Fruit fly (Drosophila melanogaster) whole organism, wandering third instar larva: ENCODE measurements around the gene BoYb.

Experiments
- CrebA ChIP-seq: fragments of 200-800 bp; sonication (Bioruptor generic); optimal IDR thresholded peaks from 2 replicates; lab custom pipeline; 2016; ENCODE audit warnings: missing biosample characterization, mild to moderate bottlenecking, missing genetic modification characterization, borderline replicate concordance
- Dfd ChIP-seq: fragments of >200 bp; optimal IDR thresholded peaks from 2 replicates; lab custom pipeline; 2017; ENCODE audit warnings: missing biosample characterization, missing genetic modification characterization
- OdsH ChIP-seq: fragments of 200-800 bp; sonication (Bioruptor generic); optimal IDR thresholded peaks from 2 replicates; lab custom pipeline; 2016; ENCODE audit warnings: missing biosample characterization, mild to moderate bottlenecking, missing genetic modification characterization
- dsf ChIP-seq: sonication (Bioruptor generic); optimal IDR thresholded peaks from 2 replicates; lab custom pipeline; 2016; ENCODE audit warnings: missing biosample characterization, missing genetic modification characterization, borderline replicate concordance

- TF ChIP-seq CrebA (no peak), OdsH (GFP tag; lab: Kevin White, UChicago) (no peak), dsf (no peak), Dfd (GFP tag; lab: Kevin White, UChicago) (no peak)
Measured at dm6 chr3L:22894689-22895283, 6.9 kb upstream of the BoYb start.
